Worm (Caenorhabditis elegans) whole organism, young adult: ENCODE measurements around the gene F37C12.18.

Experiments
- aptf-3 ChIP-seq: fragments of 200-800 bp; sonication (Bioruptor generic); IDR thresholded peaks from 2 replicates; pipeline ENCODE4 v1.3.6; 2022; ENCODE audit warnings: missing genetic modification characterization, missing compliant biosample characterization
- dox-1 ChIP-seq: fragments of 200-800 bp; sonication (Bioruptor generic); IDR thresholded peaks from 2 replicates; pipeline ENCODE4 v1.3.6; 2022; ENCODE audit warnings: missing genetic modification reagents, missing genetic modification characterization, missing compliant biosample characterization
- fkh-3 ChIP-seq: sonication (generic microtip); optimal IDR thresholded peaks from 2 replicates; lab custom pipeline; 2016; ENCODE audit warnings: mild to moderate bottlenecking, missing genetic modification characterization, missing compliant biosample characterization
- madf-8 ChIP-seq: fragments of 200-800 bp; sonication (Bioruptor generic); conservative IDR thresholded peaks from 2 replicates; pipeline ENCODE4 v1.3.6; 2022; ENCODE audit warnings: missing genetic modification reagents, missing genetic modification characterization, missing compliant biosample characterization
- mes-4 ChIP-seq: sonication (generic microtip); optimal IDR thresholded peaks from 2 replicates; lab custom pipeline; 2016; ENCODE audit warnings: missing genotype, missing genetic modification characterization, missing compliant biosample characterization
- snpc-4 ChIP-seq, 5 experiments: fragments of 150-350 bp in 1 of 5; sonication (generic microtip) in 4 of 5; optimal IDR thresholded peaks; 2 replicates each; lab custom pipeline; 2014 to 2018; ENCODE audit warnings: missing genetic modification characterization in 5 of 5, missing biosample characterization in 3 of 5, antibody characterized with exemption in 2 of 5, mild to moderate bottlenecking in 2 of 5, missing compliant biosample characterization in 2 of 5, missing genotype in 2 of 5, moderate library complexity in 2 of 5, missing genetic modification reagents in 1 of 5
- unc-62 ChIP-seq: fragments of 150-350 bp; optimal IDR thresholded peaks from 2 replicates; lab custom pipeline; 2014; ENCODE audit warnings: missing biosample characterization, missing genetic modification reagents, missing genetic modification characterization

ce11 chrIII:7212028-7212427, 16.8 kb upstream of the F37C12.18 start:
- TF ChIP-seq aptf-3 (GFP tag; lab: Robert Waterston, UW): no peak
- no peak for TF ChIP-seq fkh-3 (tag; lab: Kevin White, UChicago)
- no peak for TF ChIP-seq snpc-4 (GFP tag; optimal IDR thresholded peaks at IDR 0.05; lab: Kevin White, UChicago)
- no peak for TF ChIP-seq snpc-4 (tag; optimal IDR thresholded peaks at IDR 0.05; lab: Kevin White, UChicago)
- TF ChIP-seq madf-8 (GFP tag; lab: Robert Waterston, UW): no peak
- TF ChIP-seq unc-62: no peak
- no peak for TF ChIP-seq dox-1 (GFP tag; lab: Robert Waterston, UW)
- no peak for TF ChIP-seq mes-4 (tag; lab: Kevin White, UChicago)
